Fruit fly (Drosophila melanogaster): ENCODE results near the gene CG46468.

The CG46468 gene

dm6 chr2L:9613922-9614321, 48.7 kb upstream of the CG46468 start (continued):
- TF ChIP-seq CG13624 (GFP tag; optimal IDR thresholded peaks at IDR 0.05) (no peak), CG17385 (GFP tag; optimal IDR thresholded peaks at IDR 0.05) (no peak), CG6254 (GFP tag; optimal IDR thresholded peaks at IDR 0.05) (peak; percentile 99), salm (tag; optimal IDR thresholded peaks at IDR 0.05) (peak; percentile 3), CG10654 (GFP tag; optimal IDR thresholded peaks at IDR 0.05) (no peak), gfzf (GFP tag; optimal IDR thresholded peaks at IDR 0.05) (no peak), tin (GFP tag; optimal IDR thresholded peaks at IDR 0.05) (no peak), CkIIα-i1 (GFP tag; IDR thresholded peaks at IDR 0.05) (no peak), H2.0 (GFP tag; IDR thresholded peaks at IDR 0.05) (peak; percentile 11; the same call in 1 of the 2 replicates), Dad (GFP tag; optimal IDR thresholded peaks at IDR 0.05) (no peak), HLH3B (GFP tag; IDR thresholded peaks at IDR 0.05) (peak; percentile 17; the same call in 1 of the 2 replicates), onecut (GFP tag; IDR thresholded peaks at IDR 0.05) (0 out of 2 replicates have a peak, but pooled peaks have one; percentile 8), kni (GFP tag; optimal IDR thresholded peaks at IDR 0.05) (peak; percentile 21), CG2875 (GFP tag; optimal IDR thresholded peaks at IDR 0.05) (peak; percentile 54), HmgD (GFP tag; optimal IDR thresholded peaks at IDR 0.05) (no peak), MBD-R2 (GFP tag; IDR thresholded peaks at IDR 0.05) (no peak; the same call in 1 of the 2 replicates), wor (GFP tag; IDR thresholded peaks at IDR 0.05) (no peak), CG18262 (tag; optimal IDR thresholded peaks at IDR 0.05) (peak; percentile 27), Tbp (GFP tag; optimal IDR thresholded peaks at IDR 0.05) (no peak), CG5180 (GFP tag; optimal IDR thresholded peaks at IDR 0.05) (peak; percentile 17), Deaf1 (tag; optimal IDR thresholded peaks at IDR 0.05) (no peak), CG3065 (GFP tag; optimal IDR thresholded peaks at IDR 0.05) (no peak), CG11723 (GFP tag; optimal IDR thresholded peaks at IDR 0.05) (no peak), zfh2 (GFP tag; optimal IDR thresholded peaks at IDR 0.05) (no peak), danr (GFP tag; IDR thresholded peaks at IDR 0.05) (no peak; the same call in 1 of the 2 replicates), Hmr (GFP tag; optimal IDR thresholded peaks at IDR 0.05) (peak; percentile 20), cwo (GFP tag; optimal IDR thresholded peaks at IDR 0.05) (no peak), fd102C (GFP tag; optimal IDR thresholded peaks at IDR 0.05) (no peak), CG18599 (GFP tag; optimal IDR thresholded peaks at IDR 0.05) (peak; percentile 33), CG30020 (tag; optimal IDR thresholded peaks at IDR 0.05) (no peak), CG8359 (GFP tag; optimal IDR thresholded peaks at IDR 0.05; ENCODE audit: borderline replicate concordance) (no peak), CG7372 (GFP tag; IDR thresholded peaks at IDR 0.05) (no peak), lola (GFP tag; optimal IDR thresholded peaks at IDR 0.05) (peak in 1 of 3 experiments; percentile 20), zen (tag; optimal IDR thresholded peaks at IDR 0.05) (no peak), CG30431 (GFP tag; optimal IDR thresholded peaks at IDR 0.05) (no peak), row (GFP tag; IDR thresholded peaks at IDR 0.05) (peak; percentile 61), CG7745 (tag; optimal IDR thresholded peaks at IDR 0.05) (no peak), Asciz (GFP tag; optimal IDR thresholded peaks at IDR 0.05) (peak; percentile 62), gem (tag; optimal IDR thresholded peaks at IDR 0.05) (peak; percentile 65), gcm2 (GFP tag; optimal IDR thresholded peaks at IDR 0.05) (no peak), CG3407 (GFP tag; optimal IDR thresholded peaks at IDR 0.05) (peak; percentile 2), Drgx (GFP tag; IDR thresholded peaks at IDR 0.05) (peak; percentile 46), gsb (GFP tag; IDR thresholded peaks at IDR 0.05) (no peak), Gug (GFP tag; IDR thresholded peaks at IDR 0.05) (peak; percentile 18; the same call in 1 of the 4 replicates), CG7556 (GFP tag; optimal IDR thresholded peaks at IDR 0.05) (peak; percentile 12), CG16813 (GFP tag; IDR thresholded peaks at IDR 0.05; ENCODE audit: partially characterized antibody) (no peak), otp (GFP tag; IDR thresholded peaks at IDR 0.05) (no peak), CG4707 (GFP tag; optimal IDR thresholded peaks at IDR 0.05) (no peak), bcd (GFP tag; optimal IDR thresholded peaks at IDR 0.05) (peak; percentile 27), CG6272 (GFP tag; IDR thresholded peaks at IDR 0.05) (no peak)
